Worm (Caenorhabditis elegans) whole organism, L4/young adult: ENCODE results near the gene F16G10.5.

Experiments used
- dao-5 ChIP-seq: sonication (generic microtip); optimal IDR thresholded peaks from 2 replicates; lab custom pipeline; 2016; ENCODE audit warnings: missing genotype, missing genetic modification characterization, moderate library complexity, missing compliant biosample characterization
- him-1 ChIP-seq: sonication (generic microtip); optimal IDR thresholded peaks from 2 replicates; lab custom pipeline; 2016; ENCODE audit warnings: missing genotype, missing genetic modification reagents, missing genetic modification characterization, missing compliant biosample characterization

- TF ChIP-seq dao-5 (tag; lab: Kevin White, UChicago) (no peak), him-1 (tag; lab: Kevin White, UChicago) (no peak)
Measured at ce11 chrII:2403984-2404383, 36.9 kb downstream of the F16G10.5 start, which contains the start of gene F16G10.1.
